Worm (Caenorhabditis elegans) whole organism, L4 larva: ENCODE data around the gene lido-5.
A peak's percentile ranks its signal among the peaks of the same experiment; 100 is the strongest.

ENCODE experiments used
- F26F4.8 ChIP-seq: fragments of 200-800 bp; sonication (Bioruptor generic); conservative IDR thresholded peaks from 2 replicates; pipeline ENCODE4 v1.3.6; 2022; ENCODE audit warnings: missing genetic modification characterization, missing compliant biosample characterization
- F49E8.2 ChIP-seq: sonication (generic microtip); optimal IDR thresholded peaks from 2 replicates; lab custom pipeline; 2016; ENCODE audit warnings: missing compliant biosample characterization, mild to moderate bottlenecking, missing genetic modification characterization, borderline replicate concordance
- R02D3.7 ChIP-seq: fragments of 150-350 bp; sonication (generic microtip); optimal IDR thresholded peaks from 3 replicates; lab custom pipeline; 2014; ENCODE audit warnings: missing biosample characterization, missing genetic modification characterization
- T26A8.4 ChIP-seq: fragments of 200-800 bp; sonication (Bioruptor generic); IDR thresholded peaks from 2 replicates; pipeline ENCODE4 v1.3.6; 2022; ENCODE audit warnings: missing genetic modification characterization, missing compliant biosample characterization
- Y105C5A.15 ChIP-seq: fragments of 200-800 bp; sonication (Bioruptor generic); IDR thresholded peaks from 2 replicates; pipeline ENCODE4 v1.3.6; 2022; ENCODE audit warnings: missing genetic modification characterization, missing compliant biosample characterization
- ZK337.2 ChIP-seq: fragments of 200-800 bp; sonication (Bioruptor generic); IDR thresholded peaks from 2 replicates; pipeline ENCODE4 v1.3.6; 2022; ENCODE audit warnings: missing genetic modification reagents, missing genetic modification characterization, missing compliant biosample characterization
- aha-1 ChIP-seq: fragments of 150-350 bp; peaks from one replicate; lab custom pipeline; 2014; ENCODE audit warnings: missing biosample characterization, missing genetic modification characterization
- ama-1 ChIP-seq: fragments of 150-350 bp; optimal IDR thresholded peaks from 2 replicates; lab custom pipeline; 2014; ENCODE audit warnings: inconsistent platforms, mixed read lengths
- ceh-28 ChIP-seq: fragments of 150-350 bp; optimal IDR thresholded peaks from 2 replicates; lab custom pipeline; 2014; ENCODE audit warnings: missing biosample characterization, missing genetic modification reagents, missing genetic modification characterization
- daf-16 ChIP-seq, 3 experiments: sonication (generic microtip); optimal IDR thresholded peaks; 2 replicates each; lab custom pipeline; 2016 to 2017; ENCODE audit warnings: missing genetic modification characterization in 3 of 3, missing genetic modification reagents in 3 of 3, mild to moderate bottlenecking in 2 of 3, missing compliant biosample characterization in 2 of 3, missing biosample characterization in 1 of 3, moderate library complexity in 1 of 3
- dmd-6 ChIP-seq: fragments of 200-800 bp; sonication (Bioruptor generic); IDR thresholded peaks from 2 replicates; pipeline ENCODE4 v1.3.6; 2022; ENCODE audit warnings: missing genetic modification reagents, missing genetic modification characterization, missing compliant biosample characterization
- dve-1 ChIP-seq: sonication (generic microtip); optimal IDR thresholded peaks from 2 replicates; lab custom pipeline; 2017; ENCODE audit warnings: antibody characterized with exemption, mild to moderate bottlenecking, missing genetic modification characterization, missing compliant biosample characterization; ENCODE audit not compliant: insufficient read depth
- egl-27 ChIP-seq: sonication (generic microtip); optimal IDR thresholded peaks from 3 replicates; lab custom pipeline; 2017; ENCODE audit warnings: missing biosample characterization, missing genetic modification reagents, missing genetic modification characterization
- egl-43 ChIP-seq: fragments of 200-800 bp; sonication (Bioruptor generic); IDR thresholded peaks from 2 replicates; pipeline ENCODE4 v1.3.6; 2022; ENCODE audit warnings: missing genetic modification reagents, missing genetic modification characterization, missing compliant biosample characterization
- fkh-10 ChIP-seq: fragments of 150-350 bp; optimal IDR thresholded peaks from 2 replicates; lab custom pipeline; 2014; ENCODE audit warnings: missing biosample characterization, missing genetic modification reagents, missing genetic modification characterization
- fos-1 ChIP-seq: fragments of 150-350 bp; optimal IDR thresholded peaks from 2 replicates; lab custom pipeline; 2014; ENCODE audit warnings: missing biosample characterization, missing genetic modification characterization
- gei-8 ChIP-seq: fragments of 200-800 bp; sonication (Bioruptor generic); optimal IDR thresholded peaks from 2 replicates; lab custom pipeline; 2018; ENCODE audit warnings: mild to moderate bottlenecking, missing genetic modification characterization, missing compliant biosample characterization
- hif-1 ChIP-seq, 2 experiments: sonication (generic microtip); optimal IDR thresholded peaks; 2 replicates each; lab custom pipeline; 2016 to 2017; ENCODE audit warnings: missing compliant biosample characterization in 2 of 2, missing genetic modification characterization in 2 of 2, missing genetic modification reagents in 2 of 2, missing genotype in 2 of 2, mild to moderate bottlenecking in 1 of 2
- hlh-11 ChIP-seq: fragments of 200-800 bp; sonication (Bioruptor generic); optimal IDR thresholded peaks from 2 replicates; lab custom pipeline; 2018; ENCODE audit warnings: mild to moderate bottlenecking, missing genetic modification characterization, missing compliant biosample characterization
- hlh-30 ChIP-seq: sonication (generic microtip); optimal IDR thresholded peaks from 2 replicates; lab custom pipeline; 2017; ENCODE audit warnings: antibody characterized with exemption, mild to moderate bottlenecking, missing genetic modification characterization, missing compliant biosample characterization; ENCODE audit not compliant: insufficient read depth
- hmg-1.1 ChIP-seq: fragments of 200-800 bp; sonication (Bioruptor generic); IDR thresholded peaks from 2 replicates; pipeline ENCODE4 v1.3.6; 2022; ENCODE audit warnings: missing genetic modification reagents, missing genetic modification characterization, missing compliant biosample characterization
- lin-1 ChIP-seq: fragments of 200-800 bp; sonication (Bioruptor generic); IDR thresholded peaks from 2 replicates; pipeline ENCODE4 v1.3.6; 2022; ENCODE audit warnings: missing genetic modification reagents, missing genetic modification characterization, missing compliant biosample characterization
- lin-13 ChIP-seq: fragments of 150-350 bp; optimal IDR thresholded peaks from 2 replicates; lab custom pipeline; 2014; ENCODE audit warnings: missing biosample characterization, missing genetic modification reagents, missing genetic modification characterization
- lin-39 ChIP-seq: fragments of 150-350 bp; optimal IDR thresholded peaks from 2 replicates; lab custom pipeline; 2014; ENCODE audit warnings: missing biosample characterization, missing genetic modification reagents, missing genetic modification characterization
- lir-3 ChIP-seq: sonication (generic microtip); optimal IDR thresholded peaks from 2 replicates; lab custom pipeline; 2016; ENCODE audit warnings: mild to moderate bottlenecking, missing genetic modification characterization, missing compliant biosample characterization
- mdl-1 ChIP-seq, 2 experiments: fragments of 150-350 bp in 1 of 2; sonication (generic microtip) in 1 of 2; optimal IDR thresholded peaks; 2 replicates each; lab custom pipeline; 2014 to 2017; ENCODE audit warnings: missing biosample characterization in 2 of 2, missing genetic modification characterization in 2 of 2
- nhr-11 ChIP-seq: fragments of 150-350 bp; optimal IDR thresholded peaks from 2 replicates; lab custom pipeline; 2014; ENCODE audit warnings: missing biosample characterization, missing genetic modification characterization
- nhr-111 ChIP-seq: fragments of 200-800 bp; sonication (Bioruptor generic); optimal IDR thresholded peaks from 2 replicates; lab custom pipeline; 2018; ENCODE audit warnings: mild to moderate bottlenecking, missing genetic modification characterization, missing compliant biosample characterization
- nhr-25 ChIP-seq: sonication (generic microtip); optimal IDR thresholded peaks from 2 replicates; lab custom pipeline; 2017; ENCODE audit warnings: missing genetic modification characterization, mild to moderate bottlenecking, missing compliant biosample characterization, antibody characterized with exemption, moderate library complexity, borderline replicate concordance; ENCODE audit not compliant: insufficient read depth
- nhr-42 ChIP-seq: fragments of 200-800 bp; sonication (Bioruptor generic); IDR thresholded peaks from 2 replicates; pipeline ENCODE4 v1.3.6; 2022; ENCODE audit warnings: missing genetic modification characterization, missing compliant biosample characterization
- nhr-48 ChIP-seq: sonication (generic microtip); optimal IDR thresholded peaks from 2 replicates; lab custom pipeline; 2016; ENCODE audit warnings: mild to moderate bottlenecking, missing genetic modification characterization, missing compliant biosample characterization
- nhr-77 ChIP-seq: fragments of 150-350 bp; optimal IDR thresholded peaks from 2 replicates; lab custom pipeline; 2014; ENCODE audit warnings: missing biosample characterization, missing genetic modification characterization
- pha-4 ChIP-seq, 2 experiments: fragments of 150-350 bp in 1 of 2; fragments of 200-800 bp in 1 of 2; sonication (Bioruptor generic) in 1 of 2; IDR thresholded peaks in 1 of 2; optimal IDR thresholded peaks in 1 of 2; 2 replicates each; pipeline versions ENCODE4 v1.3.6 to Lab custom; 2014 to 2022; ENCODE audit warnings: missing genetic modification characterization in 2 of 2, missing genetic modification reagents in 2 of 2, missing biosample characterization in 1 of 2, missing compliant biosample characterization in 1 of 2
- pqm-1 ChIP-seq: sonication (generic microtip); optimal IDR thresholded peaks from 2 replicates; lab custom pipeline; 2017; ENCODE audit warnings: missing biosample characterization, missing genetic modification characterization
- set-16 ChIP-seq: fragments of 200-800 bp; sonication (Bioruptor generic); IDR thresholded peaks from 2 replicates; pipeline ENCODE4 v1.3.6; 2022; ENCODE audit warnings: missing genetic modification reagents, missing genetic modification characterization, missing compliant biosample characterization
- snpc-1.2 ChIP-seq: fragments of 200-800 bp; sonication (Bioruptor generic); IDR thresholded peaks from 2 replicates; pipeline ENCODE4 v1.3.6; 2022; ENCODE audit warnings: missing genetic modification reagents, missing genetic modification characterization, missing compliant biosample characterization
- snpc-4 ChIP-seq: fragments of 150-350 bp; optimal IDR thresholded peaks from 2 replicates; lab custom pipeline; 2014; ENCODE audit warnings: missing biosample characterization, missing genetic modification characterization
- spr-3 ChIP-seq: fragments of 200-800 bp; sonication (Bioruptor generic); optimal IDR thresholded peaks from 2 replicates; lab custom pipeline; 2018; ENCODE audit warnings: mild to moderate bottlenecking, missing genetic modification characterization, missing compliant biosample characterization
- unc-130 ChIP-seq: sonication (generic microtip); optimal IDR thresholded peaks from 2 replicates; lab custom pipeline; 2016; ENCODE audit warnings: missing genetic modification reagents, missing genetic modification characterization, missing compliant biosample characterization
- vab-7 ChIP-seq: fragments of 200-800 bp; sonication (Bioruptor generic); IDR thresholded peaks from 2 replicates; pipeline ENCODE4 v1.3.6; 2022; ENCODE audit warnings: missing genetic modification reagents, missing genetic modification characterization, missing compliant biosample characterization
- zag-1 ChIP-seq: fragments of 150-350 bp; optimal IDR thresholded peaks from 2 replicates; lab custom pipeline; 2014; ENCODE audit warnings: missing biosample characterization, missing genetic modification characterization
- zfp-2 ChIP-seq: sonication (generic microtip); optimal IDR thresholded peaks from 2 replicates; lab custom pipeline; 2016; ENCODE audit warnings: mild to moderate bottlenecking, missing genetic modification characterization, missing compliant biosample characterization
- zip-2 ChIP-seq: fragments of 150-350 bp; optimal IDR thresholded peaks from 2 replicates; lab custom pipeline; 2014; ENCODE audit warnings: missing biosample characterization, missing genetic modification characterization

The lido-5 gene

ce11 chrX:17151160-17151711, 40.8 kb upstream of the lido-5 start, which contains the start of gene mdt-1.2 (continued):
- TF ChIP-seq daf-16 (GFP tag; optimal IDR thresholded peaks at IDR 0.05; lab: Kevin White, UChicago): no peak
- TF ChIP-seq daf-16 (tag; optimal IDR thresholded peaks at IDR 0.05; lab: Kevin White, UChicago): peak; percentile 69
- TF ChIP-seq dmd-6 (GFP tag; lab: Robert Waterston, UW): peak; percentile 55
- TF ChIP-seq hif-1 (tag; optimal IDR thresholded peaks at IDR 0.05; lab: Kevin White, UChicago): peak in 1 of 2 experiments; percentile 31
- peak; percentile 15 for TF ChIP-seq nhr-77 (tag; lab: Kevin White, UChicago)
- TF ChIP-seq zag-1 (tag; lab: Kevin White, UChicago): no peak
- TF ChIP-seq aha-1 (tag; lab: Kevin White, UChicago): peak; percentile 93
- TF ChIP-seq, all 104 proteins: peak for 25

DNA sequence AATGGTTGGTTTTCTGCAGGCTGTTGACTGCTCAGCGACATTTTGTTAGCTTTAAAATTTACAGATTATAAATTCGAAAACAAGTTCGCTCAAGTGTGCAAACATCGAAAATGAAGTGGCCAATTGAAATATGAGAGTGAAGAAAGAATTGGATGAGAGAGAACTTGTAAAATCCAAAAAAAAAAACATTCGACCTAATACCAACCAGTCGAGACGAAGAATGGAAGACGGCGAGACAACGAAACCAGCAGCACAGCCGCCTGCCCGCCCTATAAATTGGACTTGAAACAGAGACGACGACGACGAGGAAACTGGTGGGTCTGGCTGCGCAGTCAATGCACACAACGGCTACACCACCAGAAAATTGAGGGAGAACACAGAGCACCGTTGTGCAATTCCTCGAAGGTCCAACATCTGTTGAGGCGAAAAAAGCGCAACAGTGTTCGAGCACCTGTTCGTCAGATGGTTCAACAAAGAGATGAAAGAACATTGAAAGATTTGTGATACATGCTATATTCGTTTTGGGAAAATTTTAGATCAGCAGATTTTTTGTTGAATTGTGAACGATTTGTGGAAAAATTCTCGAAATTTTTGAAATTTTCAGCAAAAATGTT, 39.5 kb upstream of the lido-5 start, which contains the start of gene T23C6.4:
T23C6.4 (minus strand) TSS at position 51 of the 614 bp plus-strand sequence.
- no peak for TF ChIP-seq lin-13 (GFP tag; lab: Kevin White, UChicago)
- peak; percentile 65 for TF ChIP-seq aha-1 (tag; lab: Kevin White, UChicago)
- 0 out of 2 replicates have a peak, but pooled peaks have one; percentile 37 for TF ChIP-seq hmg-1.1 (GFP tag; lab: Robert Waterston, UW)
- TF ChIP-seq Y105C5A.15 (GFP tag; lab: Robert Waterston, UW): no peak

DNA sequence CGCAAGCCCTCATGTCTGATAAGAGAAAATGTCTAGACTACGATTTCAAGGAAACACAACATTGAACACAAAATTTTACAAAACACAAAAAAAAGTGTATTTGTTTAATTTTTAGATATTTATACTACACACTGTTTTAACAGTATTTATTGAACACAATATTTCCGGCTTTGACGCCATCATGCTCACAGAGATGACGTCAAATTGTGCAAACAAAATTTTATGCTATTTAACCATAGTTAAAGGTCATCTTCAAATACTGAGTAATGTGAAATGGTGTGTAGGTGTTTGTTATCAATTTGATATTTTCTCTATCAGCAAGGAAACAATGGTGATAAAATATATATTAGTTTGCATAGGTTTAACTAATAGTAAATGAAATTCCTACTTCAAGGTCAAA, 36.1 kb upstream of the lido-5 start:
- TF ChIP-seq snpc-1.2 (GFP tag; lab: Robert Waterston, UW) (no peak), unc-130 (no peak), spr-3 (GFP tag; lab: Kevin White, UChicago) (no peak), mdl-1 (tag; optimal IDR thresholded peaks at IDR 0.05; lab: Kevin White, UChicago) (no peak), lin-39 (tag; lab: Kevin White, UChicago) (no peak), hlh-30 (tag; lab: Kevin White, UChicago) (no peak), nhr-25 (tag; lab: Kevin White, UChicago) (no peak), nhr-42 (GFP tag; lab: Robert Waterston, UW) (no peak), vab-7 (GFP tag; lab: Robert Waterston, UW) (no peak), fos-1 (tag; lab: Kevin White, UChicago) (no peak), zag-1 (tag; lab: Kevin White, UChicago) (no peak), pha-4 (GFP tag; IDR thresholded peaks at IDR 0.05; lab: Robert Waterston, UW) (no peak), pha-4 (tag; optimal IDR thresholded peaks at IDR 0.05; lab: Kevin White, UChicago) (no peak), gei-8 (GFP tag; lab: Kevin White, UChicago) (no peak), F26F4.8 (GFP tag; lab: Robert Waterston, UW) (no peak), ama-1 (lab: Kevin White, UChicago) (no peak), F49E8.2 (tag; lab: Kevin White, UChicago) (no peak), set-16 (GFP tag; lab: Robert Waterston, UW) (no peak), R02D3.7 (tag; lab: Kevin White, UChicago) (no peak), daf-16 (GFP tag; optimal IDR thresholded peaks at IDR 0.05; lab: Kevin White, UChicago) (no peak), daf-16 (tag; optimal IDR thresholded peaks at IDR 0.05; lab: Kevin White, UChicago) (peak; percentile 28), hmg-1.1 (GFP tag; lab: Robert Waterston, UW) (no peak), nhr-48 (tag; lab: Kevin White, UChicago) (no peak), fkh-10 (GFP tag; lab: Kevin White, UChicago) (no peak), nhr-111 (no peak), lir-3 (tag; lab: Kevin White, UChicago) (no peak), nhr-11 (tag; lab: Kevin White, UChicago) (no peak), snpc-4 (no peak), egl-27 (tag; lab: Kevin White, UChicago) (no peak), zfp-2 (tag; lab: Kevin White, UChicago) (no peak), aha-1 (tag; lab: Kevin White, UChicago) (no peak), ceh-28 (tag; lab: Kevin White, UChicago) (no peak), egl-43 (GFP tag; lab: Robert Waterston, UW) (no peak), T26A8.4 (no peak), zip-2 (tag; lab: Kevin White, UChicago) (no peak), dve-1 (tag; lab: Kevin White, UChicago) (peak; percentile 9), lin-13 (GFP tag; lab: Kevin White, UChicago) (no peak), ZK337.2 (GFP tag; lab: Robert Waterston, UW) (no peak), lin-1 (GFP tag; lab: Robert Waterston, UW) (no peak), dmd-6 (GFP tag; lab: Robert Waterston, UW) (0 out of 2 replicates have a peak, but pooled peaks have one; percentile 6), pqm-1 (peak; percentile 97), hlh-11 (tag; lab: Kevin White, UChicago) (peak; percentile 22)
